Worm (Caenorhabditis elegans) whole organism, young adult: Measurements from ENCODE around the gene D1014.6.

ENCODE experiments used
- B0019.2 ChIP-seq: fragments of 200-800 bp; sonication (Bioruptor generic); conservative IDR thresholded peaks from 2 replicates; pipeline ENCODE4 v1.3.6; 2022; ENCODE audit warnings: missing genetic modification reagents, missing genetic modification characterization, missing compliant biosample characterization
- B0261.1 ChIP-seq: sonication (generic microtip); optimal IDR thresholded peaks from 2 replicates; lab custom pipeline; 2016; ENCODE audit warnings: mild to moderate bottlenecking, missing genetic modification characterization, moderate library complexity, missing compliant biosample characterization
- C17E4.6 ChIP-seq: fragments of 200-800 bp; sonication (Bioruptor generic); IDR thresholded peaks from 2 replicates; pipeline ENCODE4 v1.3.6; 2022; ENCODE audit warnings: missing genetic modification reagents, missing genetic modification characterization, missing compliant biosample characterization
- F33H1.4 ChIP-seq: fragments of 200-800 bp; sonication (Bioruptor generic); IDR thresholded peaks from 2 replicates; pipeline ENCODE4 v1.3.6; 2022; ENCODE audit warnings: missing genetic modification reagents, missing genetic modification characterization, missing compliant biosample characterization
- F49E8.2 ChIP-seq: sonication (generic microtip); optimal IDR thresholded peaks from 3 replicates; lab custom pipeline; 2017; ENCODE audit warnings: missing genetic modification characterization, mild to moderate bottlenecking, missing compliant biosample characterization, antibody characterized with exemption, moderate library complexity; ENCODE audit not compliant: insufficient read depth
- F52B5.7 ChIP-seq: sonication (generic microtip); optimal IDR thresholded peaks from 2 replicates; lab custom pipeline; 2016; ENCODE audit warnings: mild to moderate bottlenecking, missing genetic modification characterization, missing compliant biosample characterization
- F57C9.4 ChIP-seq: sonication (generic microtip); optimal IDR thresholded peaks from 2 replicates; lab custom pipeline; 2017; ENCODE audit warnings: mild to moderate bottlenecking, missing genetic modification characterization, missing compliant biosample characterization
- K12H6.12 ChIP-seq: fragments of 200-800 bp; sonication (Bioruptor generic); optimal IDR thresholded peaks from 2 replicates; lab custom pipeline; 2018; ENCODE audit warnings: mild to moderate bottlenecking, missing genetic modification characterization, missing compliant biosample characterization
- Y53G8AR.9 ChIP-seq: fragments of 200-800 bp; sonication (Bioruptor generic); conservative IDR thresholded peaks from 2 replicates; pipeline ENCODE4 v1.3.6; 2022; ENCODE audit warnings: missing genetic modification reagents, missing genetic modification characterization, missing compliant biosample characterization
- Y95B8A.8 ChIP-seq: fragments of 200-800 bp; sonication (Bioruptor generic); IDR thresholded peaks from 2 replicates; pipeline ENCODE4 v1.3.6; 2022; ENCODE audit warnings: missing genetic modification reagents, missing genetic modification characterization, missing compliant biosample characterization
- ZK185.1 ChIP-seq: sonication (generic microtip); optimal IDR thresholded peaks from 2 replicates; lab custom pipeline; 2016; ENCODE audit warnings: mild to moderate bottlenecking, missing genetic modification characterization, missing compliant biosample characterization; ENCODE audit not compliant: poor library complexity, severe bottlenecking
- aptf-2 ChIP-seq: fragments of 200-800 bp; sonication (Bioruptor generic); conservative IDR thresholded peaks from 2 replicates; pipeline ENCODE4 v1.3.6; 2022; ENCODE audit warnings: missing genetic modification reagents, missing genetic modification characterization, missing compliant biosample characterization
- atf-7 ChIP-seq: sonication (generic microtip); optimal IDR thresholded peaks from 2 replicates; lab custom pipeline; 2017; ENCODE audit warnings: mild to moderate bottlenecking, missing genetic modification characterization, missing compliant biosample characterization
- attf-3 ChIP-seq: fragments of 200-800 bp; sonication (Bioruptor generic); conservative IDR thresholded peaks from 2 replicates; pipeline ENCODE4 v1.3.6; 2022; ENCODE audit warnings: missing genetic modification reagents, missing genetic modification characterization, missing compliant biosample characterization
- attf-6 ChIP-seq: fragments of 200-800 bp; sonication (Bioruptor generic); IDR thresholded peaks from 2 replicates; pipeline ENCODE4 v1.3.6; 2022; ENCODE audit warnings: missing genetic modification reagents, missing genetic modification characterization, missing compliant biosample characterization
- bed-2 ChIP-seq: fragments of 200-800 bp; sonication (Bioruptor generic); IDR thresholded peaks from 2 replicates; pipeline ENCODE4 v1.3.6; 2022; ENCODE audit warnings: missing genetic modification reagents, missing genetic modification characterization, missing compliant biosample characterization
- cebp-1 ChIP-seq, 2 experiments: fragments of 200-800 bp in 1 of 2; sonication (Bioruptor generic) in 1 of 2; sonication (generic microtip) in 1 of 2; IDR thresholded peaks in 1 of 2; optimal IDR thresholded peaks in 1 of 2; 2 replicates each; pipeline versions ENCODE4 v1.3.6 to Lab custom; 2017 to 2022; ENCODE audit warnings: missing compliant biosample characterization in 2 of 2, missing genetic modification characterization in 2 of 2, mild to moderate bottlenecking in 1 of 2, missing genetic modification reagents in 1 of 2, moderate library complexity in 1 of 2
- ceh-100 ChIP-seq: fragments of 200-800 bp; sonication (Bioruptor generic); IDR thresholded peaks from 2 replicates; pipeline ENCODE4 v1.3.6; 2022; ENCODE audit warnings: missing genetic modification reagents, missing genetic modification characterization, missing compliant biosample characterization
- ceh-27 ChIP-seq: fragments of 200-800 bp; sonication (Bioruptor generic); optimal IDR thresholded peaks from 2 replicates; lab custom pipeline; 2018; ENCODE audit warnings: mild to moderate bottlenecking, missing genetic modification characterization, moderate library complexity, missing compliant biosample characterization
- dox-1 ChIP-seq: fragments of 200-800 bp; sonication (Bioruptor generic); IDR thresholded peaks from 2 replicates; pipeline ENCODE4 v1.3.6; 2022; ENCODE audit warnings: missing genetic modification reagents, missing genetic modification characterization, missing compliant biosample characterization
- ets-4 ChIP-seq: fragments of 200-800 bp; sonication (Bioruptor generic); optimal IDR thresholded peaks from 2 replicates; lab custom pipeline; 2018; ENCODE audit warnings: mild to moderate bottlenecking, missing genetic modification characterization, missing compliant biosample characterization
- him-1 ChIP-seq: sonication (generic microtip); optimal IDR thresholded peaks from 2 replicates; lab custom pipeline; 2016; ENCODE audit warnings: missing genotype, missing genetic modification reagents, missing genetic modification characterization, missing compliant biosample characterization
- hmg-1.2 ChIP-seq: fragments of 200-800 bp; sonication (Bioruptor generic); IDR thresholded peaks from 2 replicates; pipeline ENCODE4 v1.3.6; 2022; ENCODE audit warnings: missing genetic modification reagents, missing genetic modification characterization, missing compliant biosample characterization
- hmg-20 ChIP-seq: fragments of 200-800 bp; sonication (Bioruptor generic); IDR thresholded peaks from 2 replicates; pipeline ENCODE4 v1.3.6; 2022; ENCODE audit warnings: missing genetic modification reagents, missing genetic modification characterization, missing compliant biosample characterization
- hsf-1 ChIP-seq: fragments of 200-800 bp; sonication (Bioruptor generic); IDR thresholded peaks from 2 replicates; pipeline ENCODE4 v1.3.6; 2022; ENCODE audit warnings: missing genetic modification reagents, missing genetic modification characterization, missing compliant biosample characterization
- lin-54 ChIP-seq: fragments of 200-800 bp; sonication (Bioruptor generic); optimal IDR thresholded peaks from 2 replicates; lab custom pipeline; 2018; ENCODE audit warnings: mild to moderate bottlenecking, missing genetic modification characterization, missing compliant biosample characterization
- lsy-27 ChIP-seq: sonication (generic microtip); optimal IDR thresholded peaks from 2 replicates; lab custom pipeline; 2017; ENCODE audit warnings: missing genetic modification characterization, mild to moderate bottlenecking, missing compliant biosample characterization, antibody characterized with exemption, missing genotype, borderline replicate concordance; ENCODE audit not compliant: insufficient read depth
- madf-10 ChIP-seq: sonication (generic microtip); optimal IDR thresholded peaks from 2 replicates; lab custom pipeline; 2016; ENCODE audit warnings: mild to moderate bottlenecking, missing genetic modification characterization, missing compliant biosample characterization
- madf-6 ChIP-seq: fragments of 200-800 bp; sonication (Bioruptor generic); IDR thresholded peaks from 2 replicates; pipeline ENCODE4 v1.3.6; 2022; ENCODE audit warnings: missing genetic modification reagents, missing genetic modification characterization, missing compliant biosample characterization
- madf-8 ChIP-seq: fragments of 200-800 bp; sonication (Bioruptor generic); conservative IDR thresholded peaks from 2 replicates; pipeline ENCODE4 v1.3.6; 2022; ENCODE audit warnings: missing genetic modification reagents, missing genetic modification characterization, missing compliant biosample characterization
- mes-4 ChIP-seq: sonication (generic microtip); optimal IDR thresholded peaks from 2 replicates; lab custom pipeline; 2016; ENCODE audit warnings: missing genotype, missing genetic modification characterization, missing compliant biosample characterization
- nfya-2 ChIP-seq: fragments of 200-800 bp; sonication (Bioruptor generic); IDR thresholded peaks from 2 replicates; pipeline ENCODE4 v1.3.6; 2022; ENCODE audit warnings: missing genetic modification reagents, missing genetic modification characterization, missing compliant biosample characterization
- pbrm-1 ChIP-seq: fragments of 200-800 bp; sonication (Bioruptor generic); IDR thresholded peaks from 2 replicates; pipeline ENCODE4 v1.3.6; 2022; ENCODE audit warnings: missing genetic modification reagents, missing genetic modification characterization, missing compliant biosample characterization
- rec-8 ChIP-seq, 2 experiments: sonication (generic microtip); optimal IDR thresholded peaks; 2 replicates each; lab custom pipeline; 2016; ENCODE audit warnings: mild to moderate bottlenecking in 2 of 2, missing genetic modification characterization in 2 of 2, missing genetic modification reagents in 2 of 2, missing genotype in 2 of 2, missing biosample characterization in 1 of 2, missing compliant biosample characterization in 1 of 2, moderate library complexity in 1 of 2
- rpc-1 ChIP-seq, 2 experiments: fragments of 150-350 bp in 1 of 2; sonication (generic microtip) in 1 of 2; optimal IDR thresholded peaks; 2 replicates each; lab custom pipeline; 2014 to 2018; ENCODE audit warnings: missing biosample characterization in 1 of 2, missing genetic modification characterization in 1 of 2, missing genetic modification reagents in 1 of 2, missing genotype in 1 of 2
- sea-2 ChIP-seq: fragments of 200-800 bp; sonication (Bioruptor generic); IDR thresholded peaks from 2 replicates; pipeline ENCODE4 v1.3.6; 2022; ENCODE audit warnings: missing genetic modification characterization, missing compliant biosample characterization
- snpc-1.1 ChIP-seq: sonication (generic microtip); optimal IDR thresholded peaks from 2 replicates; lab custom pipeline; 2017; ENCODE audit warnings: missing genetic modification characterization, mild to moderate bottlenecking, missing compliant biosample characterization, antibody characterized with exemption, moderate library complexity, missing genotype, missing genetic modification reagents; ENCODE audit not compliant: insufficient read depth
- tbp1 ChIP-seq: fragments of 200-800 bp; sonication (Bioruptor generic); optimal IDR thresholded peaks from 2 replicates; lab custom pipeline; 2018; ENCODE audit warnings: mild to moderate bottlenecking, missing genetic modification characterization, missing compliant biosample characterization
- tbx-9 ChIP-seq: sonication (generic microtip); optimal IDR thresholded peaks from 2 replicates; lab custom pipeline; 2016; ENCODE audit warnings: borderline replicate concordance, missing genetic modification characterization, inconsistent platforms, missing compliant biosample characterization
- unc-62 ChIP-seq: fragments of 150-350 bp; optimal IDR thresholded peaks from 2 replicates; lab custom pipeline; 2014; ENCODE audit warnings: missing biosample characterization, missing genetic modification reagents, missing genetic modification characterization
- xnd-1 ChIP-seq: sonication (generic microtip); optimal IDR thresholded peaks from 2 replicates; lab custom pipeline; 2016; ENCODE audit warnings: missing genotype, missing genetic modification reagents, missing genetic modification characterization, missing compliant biosample characterization
- zfh-2 ChIP-seq: fragments of 200-800 bp; sonication (Bioruptor generic); conservative IDR thresholded peaks from 2 replicates; pipeline ENCODE4 v1.3.6; 2022; ENCODE audit warnings: missing genetic modification reagents, missing genetic modification characterization, missing compliant biosample characterization
- ztf-18 ChIP-seq: sonication (generic microtip); optimal IDR thresholded peaks from 2 replicates; lab custom pipeline; 2016; ENCODE audit warnings: missing genotype, mild to moderate bottlenecking, missing genetic modification characterization, missing compliant biosample characterization
- ztf-22 ChIP-seq: fragments of 200-800 bp; sonication (Bioruptor generic); optimal IDR thresholded peaks from 2 replicates; lab custom pipeline; 2018; ENCODE audit warnings: mild to moderate bottlenecking, missing genetic modification characterization, moderate library complexity, missing compliant biosample characterization
- ztf-25 ChIP-seq: fragments of 200-800 bp; sonication (Bioruptor generic); IDR thresholded peaks from 2 replicates; pipeline ENCODE4 v1.3.6; 2022; ENCODE audit warnings: missing genetic modification reagents, missing genetic modification characterization, missing compliant biosample characterization
- ztf-26 ChIP-seq: sonication (generic microtip); optimal IDR thresholded peaks from 2 replicates; lab custom pipeline; 2017; ENCODE audit warnings: missing genetic modification characterization, missing compliant biosample characterization

The D1014.6 gene

ce11 chrV:8130149-8130661 lies 9.2 kb downstream of the D1014.6 start, which contains the start of gene snap-1 (continued):
- TF ChIP-seq K12H6.12 (tag; lab: Kevin White, UChicago) (peak; percentile 73), hmg-20 (GFP tag; lab: Robert Waterston, UW) (no peak), Y53G8AR.9 (no peak), bed-2 (no peak), B0261.1 (no peak), cebp-1 (GFP tag; IDR thresholded peaks at IDR 0.05; lab: Robert Waterston, UW) (peak; percentile 90), cebp-1 (tag; optimal IDR thresholded peaks at IDR 0.05; lab: Kevin White, UChicago) (peak; percentile 95), ceh-27 (peak; percentile 46), nfya-2 (no peak), F57C9.4 (tag; lab: Kevin White, UChicago) (no peak), ZK185.1 (tag; lab: Kevin White, UChicago) (no peak), unc-62 (no peak), ztf-26 (tag; lab: Kevin White, UChicago) (no peak), pbrm-1 (GFP tag; lab: Robert Waterston, UW) (peak; percentile 27; the same call in 1 of the 2 replicates), tbx-9 (no peak), zfh-2 (GFP tag; lab: Robert Waterston, UW) (no peak), ets-4 (GFP tag; lab: Kevin White, UChicago) (no peak), sea-2 (GFP tag; lab: Robert Waterston, UW) (no peak), aptf-2 (GFP tag; lab: Robert Waterston, UW) (no peak), rec-8 (tag; optimal IDR thresholded peaks at IDR 0.05; lab: Kevin White, UChicago) (no peak), mes-4 (tag; lab: Kevin White, UChicago) (no peak), attf-6 (no peak), F49E8.2 (tag; lab: Kevin White, UChicago) (no peak), attf-3 (GFP tag; lab: Robert Waterston, UW) (no peak), madf-6 (GFP tag; lab: Robert Waterston, UW) (no peak), hmg-1.2 (peak; percentile 45; the same call in 1 of the 2 replicates), F52B5.7 (tag; lab: Kevin White, UChicago) (no peak), xnd-1 (tag; lab: Kevin White, UChicago) (no peak), lsy-27 (tag; lab: Kevin White, UChicago) (no peak), Y95B8A.8 (GFP tag; lab: Robert Waterston, UW) (no peak), ztf-25 (GFP tag; lab: Robert Waterston, UW) (no peak), dox-1 (GFP tag; lab: Robert Waterston, UW) (peak; percentile 51; the same call in 1 of the 2 replicates), madf-8 (GFP tag; lab: Robert Waterston, UW) (no peak), madf-10 (tag; lab: Kevin White, UChicago) (no peak), hsf-1 (GFP tag; lab: Robert Waterston, UW) (no peak; the same call in 1 of the 2 replicates), ceh-100 (no peak), B0019.2 (no peak), him-1 (tag; lab: Kevin White, UChicago) (no peak), F33H1.4 (GFP tag; lab: Robert Waterston, UW) (no peak), C17E4.6 (GFP tag; lab: Robert Waterston, UW) (no peak), atf-7 (no peak), ztf-22 (GFP tag; lab: Kevin White, UChicago) (no peak), tbp1 (GFP tag; lab: Kevin White, UChicago) (peak; percentile 3), rpc-1 (optimal IDR thresholded peaks at IDR 0.05; lab: Kevin White, UChicago) (no peak), rpc-1 (tag; optimal IDR thresholded peaks at IDR 0.05; lab: Kevin White, UChicago) (no peak), lin-54 (GFP tag; lab: Kevin White, UChicago) (peak; percentile 17), snpc-1.1 (tag; lab: Kevin White, UChicago) (no peak), ztf-18 (tag; lab: Kevin White, UChicago) (no peak)
